Worm (Caenorhabditis elegans): ENCODE results near the gene shc-2.
A peak's percentile ranks its signal among the peaks of the same experiment; 100 is the strongest.

shc-2 gene

ce11 chrII:4974448-4974951, 5.5 kb downstream of the shc-2 start:
- TF ChIP-seq hmg-11 (tag; optimal IDR thresholded peaks at IDR 0.05) (no peak), snpc-4 (tag; optimal IDR thresholded peaks at IDR 0.05) (no peak), ceh-16 (tag; optimal IDR thresholded peaks at IDR 0.05) (no peak), R02D3.7 (tag; optimal IDR thresholded peaks at IDR 0.05) (no peak), nhr-11 (tag; optimal IDR thresholded peaks at IDR 0.05) (no peak), lsy-12 (tag; optimal IDR thresholded peaks at IDR 0.05) (no peak), fkh-10 (GFP tag; optimal IDR thresholded peaks at IDR 0.05) (no peak), nhr-76 (tag; optimal IDR thresholded peaks at IDR 0.05) (no peak), ceh-9 (tag; optimal IDR thresholded peaks at IDR 0.05) (no peak), nhr-25 (tag; optimal IDR thresholded peaks at IDR 0.05) (no peak), jun-1 (tag; optimal IDR thresholded peaks at IDR 0.05) (no peak), nhr-23 (tag; optimal IDR thresholded peaks at IDR 0.05) (no peak), daf-12 (tag; optimal IDR thresholded peaks at IDR 0.05) (no peak), ZK546.5 (tag; optimal IDR thresholded peaks at IDR 0.05) (no peak), ztf-4 (tag; optimal IDR thresholded peaks at IDR 0.05) (no peak), lin-39 (tag; optimal IDR thresholded peaks at IDR 0.05) (no peak), pha-4 (tag; optimal IDR thresholded peaks at IDR 0.05) (no peak)

- TF ChIP-seq elt-3 (tag; optimal IDR thresholded peaks at IDR 0.05), result no peak
- no peak for TF ChIP-seq nhr-76 (tag; optimal IDR thresholded peaks at IDR 0.05)
- TF ChIP-seq ztf-4 (tag; optimal IDR thresholded peaks at IDR 0.05), result no peak
- no peak for TF ChIP-seq tbx-2 (tag; optimal IDR thresholded peaks at IDR 0.05)
- TF ChIP-seq unc-62 (GFP tag; optimal IDR thresholded peaks at IDR 0.05), result no peak
- no peak for TF ChIP-seq nfya-1 (tag; optimal IDR thresholded peaks at IDR 0.05; ENCODE audit: insufficient read depth)
- TF ChIP-seq egl-27 (tag; optimal IDR thresholded peaks at IDR 0.05), result no peak
- no peak for TF ChIP-seq elt-1 (tag; optimal IDR thresholded peaks at IDR 0.05)
- TF ChIP-seq ztf-11 (tag; optimal IDR thresholded peaks at IDR 0.05), result no peak
- no peak for TF ChIP-seq elt-2 (tag; optimal IDR thresholded peaks at IDR 0.05)
- no peak for TF ChIP-seq nhr-43 (tag; optimal IDR thresholded peaks at IDR 0.05; ENCODE audit: poor library complexity, severe bottlenecking)
- TF ChIP-seq R02D3.7 (tag; optimal IDR thresholded peaks at IDR 0.05), result no peak
- no peak for TF ChIP-seq egl-5 (tag; optimal IDR thresholded peaks at IDR 0.05)
- TF ChIP-seq daf-12 (tag; optimal IDR thresholded peaks at IDR 0.05), result no peak
Observed at ce11 chrII:4975311-4975710, 6.3 kb downstream of the shc-2 start.

ce11 chrII:4981682-4982404, 12.9 kb downstream of the shc-2 start:
- TF ChIP-seq elt-1 (tag; optimal IDR thresholded peaks at IDR 0.05) (peak; percentile 83), pha-4 (tag; optimal IDR thresholded peaks at IDR 0.05) (no peak), nhr-76 (tag; optimal IDR thresholded peaks at IDR 0.05) (no peak), nhr-25 (tag; optimal IDR thresholded peaks at IDR 0.05) (peak; percentile 22)

- no peak for TF ChIP-seq mdl-1 (tag; optimal IDR thresholded peaks at IDR 0.05)
- no peak for TF ChIP-seq ama-1 (optimal IDR thresholded peaks at IDR 0.05)
- no peak for TF ChIP-seq ceh-9 (tag; optimal IDR thresholded peaks at IDR 0.05)
- no peak for TF ChIP-seq daf-12 (tag; optimal IDR thresholded peaks at IDR 0.05)
- TF ChIP-seq nhr-11 (tag; optimal IDR thresholded peaks at IDR 0.05), result no peak
- no peak for TF ChIP-seq fkh-2 (tag; optimal IDR thresholded peaks at IDR 0.05)
Observed at ce11 chrII:4984151-4984550, 15.2 kb downstream of the shc-2 start.

ce11 chrII:4985961-4986503, 17.1 kb downstream of the shc-2 start:
- TF ChIP-seq nhr-23 (tag; optimal IDR thresholded peaks at IDR 0.05), result peak; percentile 74
- TF ChIP-seq R02D3.7 (tag; optimal IDR thresholded peaks at IDR 0.05), result no peak
- TF ChIP-seq fkh-2 (tag; optimal IDR thresholded peaks at IDR 0.05), result no peak
- no peak for TF ChIP-seq nfya-1 (tag; optimal IDR thresholded peaks at IDR 0.05; ENCODE audit: insufficient read depth)
- TF ChIP-seq ztf-11 (tag; optimal IDR thresholded peaks at IDR 0.05), result no peak
- no peak for TF ChIP-seq ama-1 (optimal IDR thresholded peaks at IDR 0.05)
- no peak for TF ChIP-seq ZK546.5 (tag; optimal IDR thresholded peaks at IDR 0.05)
- no peak for TF ChIP-seq nhr-77 (tag; optimal IDR thresholded peaks at IDR 0.05)
- TF ChIP-seq egl-27 (tag; optimal IDR thresholded peaks at IDR 0.05), result no peak
- no peak for TF ChIP-seq egl-5 (tag; optimal IDR thresholded peaks at IDR 0.05)
- TF ChIP-seq skn-1 (tag; optimal IDR thresholded peaks at IDR 0.05), result no peak
- TF ChIP-seq elt-3 (tag; optimal IDR thresholded peaks at IDR 0.05), result no peak
- TF ChIP-seq elt-1 (tag; optimal IDR thresholded peaks at IDR 0.05), result peak; percentile 65
- no peak for TF ChIP-seq snpc-4 (tag; optimal IDR thresholded peaks at IDR 0.05)

All from whole organism, L3 larva.